Fruit fly (Drosophila melanogaster): ENCODE measurements around the gene CG43814.

DNA sequence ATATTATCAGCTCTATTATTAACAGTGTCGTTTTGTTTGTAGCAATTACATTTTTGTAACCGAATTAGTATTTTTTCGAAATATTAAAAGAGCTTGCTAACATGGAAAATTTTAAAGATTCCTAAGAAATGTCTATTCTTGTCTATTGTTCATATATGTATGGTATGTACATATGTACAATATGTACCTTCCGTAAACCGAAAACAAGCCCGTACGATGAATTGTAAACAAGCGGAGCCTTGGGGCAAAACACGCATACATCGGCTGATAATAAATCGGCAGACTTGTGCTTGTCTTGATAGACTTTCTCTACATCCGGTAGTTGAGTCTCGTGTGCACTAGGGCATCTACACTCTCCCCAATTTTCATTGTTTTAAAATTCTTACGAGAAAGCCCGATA, 17.7 kb upstream of the CG43814 start:
- TF ChIP-seq CG14655 (GFP tag; optimal IDR thresholded peaks at IDR 0.05) (no peak), CG32121 (GFP tag; IDR thresholded peaks at IDR 0.05) (no peak), EcR (GFP tag; optimal IDR thresholded peaks at IDR 0.05) (no peak), CG8301 (tag; optimal IDR thresholded peaks at IDR 0.05) (no peak), CG10348 (GFP tag; IDR thresholded peaks at IDR 0.05) (no peak), Snoo (tag; optimal IDR thresholded peaks at IDR 0.05) (no peak), CG15710 (tag; optimal IDR thresholded peaks at IDR 0.05) (no peak), fd96Ca (GFP tag; IDR thresholded peaks at IDR 0.05) (no peak), CG17806 (tag; optimal IDR thresholded peaks at IDR 0.05) (no peak), gl (tag; optimal IDR thresholded peaks at IDR 0.05) (no peak)
